Fruit fly (Drosophila melanogaster) whole organism, larva: Measurements from ENCODE around the gene Ubi-p63E.

Experiments used
- noc ChIP-seq: fragments of 200-800 bp; sonication (Bioruptor generic); optimal IDR thresholded peaks from 3 replicates; lab custom pipeline; 2019; ENCODE audit warnings: missing biosample characterization, mild to moderate bottlenecking, missing genetic modification characterization, moderate library complexity

Ubi-p63E gene

dm6 chr3L:3929968-3930767 is 27.2 kb upstream of the Ubi-p63E start:
- TF ChIP-seq noc, result peak; percentile 6

dm6 chr3L:3928943-3929785 is 26.2 kb upstream of the Ubi-p63E start:
- TF ChIP-seq noc, result peak; percentile 62

- peak; percentile 98 for TF ChIP-seq noc
These were observed 25.4 kb upstream of the Ubi-p63E start for dm6 chr3L:3928205-3928942.

dm6 chr3L:3927462-3927861 is 24.5 kb upstream of the Ubi-p63E start:
- TF ChIP-seq noc, result no peak

- no peak for TF ChIP-seq noc
These were observed 23.3 kb upstream of the Ubi-p63E start for dm6 chr3L:3926191-3926765.

- TF ChIP-seq noc, result peak; percentile 54
These were observed 22.5 kb upstream of the Ubi-p63E start for dm6 chr3L:3925487-3925886.

- peak; percentile 35 for TF ChIP-seq noc
These were observed 20.8 kb upstream of the Ubi-p63E start for dm6 chr3L:3923631-3924274.

- TF ChIP-seq noc, result no peak
These were observed 9.2 kb upstream of the Ubi-p63E start for dm6 chr3L:3912134-3912533.

dm6 chr3L:3909831-3910230 is 6.8 kb upstream of the Ubi-p63E start, which contains the start of gene mge:
TSS of gene mge (minus strand) at chr3L:3909931.
- no peak for TF ChIP-seq noc

dm6 chr3L:3908838-3909810 is 6.1 kb upstream of the Ubi-p63E start:
- TF ChIP-seq noc, result no peak

- no peak for TF ChIP-seq noc
These were observed 2.1 kb upstream of the Ubi-p63E start, which contains the start of gene ida for dm6 chr3L:3905111-3905510. TSS of gene ida (plus strand) at chr3L:3905344.

- no peak for TF ChIP-seq noc
These were observed 317 bp upstream of the Ubi-p63E start, which contains the start of gene Sc2 for dm6 chr3L:3903301-3903700. TSS of gene Sc2 (plus strand) at chr3L:3903492.

dm6 chr3L:3901865-3902490 is 1.0 kb downstream of the Ubi-p63E start:
- no peak for TF ChIP-seq noc

- no peak for TF ChIP-seq noc
These were observed 4.0 kb downstream of the Ubi-p63E start, which contains the start of gene Ccz1 for dm6 chr3L:3898978-3899377. TSS of gene Ccz1 (minus strand) at chr3L:3899156.
